Fruit fly (Drosophila melanogaster) whole organism, embryonic: ENCODE data around the gene Phyhd1.

Source experiments
- CG15696 ChIP-seq: fragments of 200-800 bp; sonication (Bioruptor generic); optimal IDR thresholded peaks from 2 replicates; lab custom pipeline; 2019; ENCODE audit warnings: missing biosample characterization, mild to moderate bottlenecking, missing genetic modification characterization, moderate library complexity
- CG17829 ChIP-seq: fragments of 200-800 bp; optimal IDR thresholded peaks from 2 replicates; lab custom pipeline; 2019; ENCODE audit warnings: missing biosample characterization, mild to moderate bottlenecking, missing genetic modification characterization, moderate library complexity
- CG3847 ChIP-seq: fragments of 200-800 bp; sonication (Bioruptor generic); IDR thresholded peaks from 2 replicates; pipeline ENCODE4 v1.3.6; 2022; ENCODE audit warnings: missing biosample characterization, missing genetic modification characterization
- CrebB ChIP-seq: fragments of 200-800 bp; sonication (Bioruptor generic); optimal IDR thresholded peaks from 3 replicates; lab custom pipeline; 2018; ENCODE audit warnings: missing biosample characterization, mild to moderate bottlenecking, missing genetic modification characterization
- ab ChIP-seq: fragments of 200-800 bp; sonication (Bioruptor generic); optimal IDR thresholded peaks from 2 replicates; lab custom pipeline; 2016; ENCODE audit warnings: missing biosample characterization, missing genetic modification characterization
- ci ChIP-seq: fragments of 200-800 bp; sonication (Bioruptor generic); IDR thresholded peaks from 3 replicates; pipeline ENCODE4 v1.3.6; 2022; ENCODE audit warnings: missing biosample characterization, missing genetic modification characterization
- phol ChIP-seq: fragments of 200-800 bp; sonication (Bioruptor generic); optimal IDR thresholded peaks from 3 replicates; lab custom pipeline; 2018; ENCODE audit warnings: missing biosample characterization, mild to moderate bottlenecking, missing genetic modification characterization, moderate library complexity
- shn ChIP-seq: fragments of 200-800 bp; sonication (Bioruptor generic); optimal IDR thresholded peaks from 3 replicates; lab custom pipeline; 2016; ENCODE audit warnings: missing biosample characterization, missing genetic modification characterization
- tin ChIP-seq: fragments of 200-800 bp; sonication (Bioruptor generic); optimal IDR thresholded peaks from 3 replicates; lab custom pipeline; 2016; ENCODE audit warnings: missing biosample characterization, missing genetic modification characterization
- wor ChIP-seq: fragments of 200-800 bp; sonication (Bioruptor generic); IDR thresholded peaks from 2 replicates; pipeline ENCODE4 v1.3.6; 2022; ENCODE audit warnings: missing biosample characterization, missing genetic modification characterization

dm6 chr3R:10639468-10639867 is 41.3 kb downstream of the Phyhd1 start, which contains the start of gene hth:
- TF ChIP-seq CG17829 = no peak
- no peak for TF ChIP-seq CG3847 (GFP tag; lab: Robert Waterston, UW)
- TF ChIP-seq wor (GFP tag; lab: Robert Waterston, UW) = no peak
- no peak for TF ChIP-seq shn (GFP tag; lab: Kevin White, UChicago)
- TF ChIP-seq phol (tag; lab: Kevin White, UChicago) = no peak
- no peak for TF ChIP-seq tin (GFP tag; lab: Kevin White, UChicago)
- TF ChIP-seq ci (GFP tag; lab: Robert Waterston, UW) = no peak
- no peak for TF ChIP-seq CG15696 (tag; lab: Kevin White, UChicago)
- TF ChIP-seq CrebB (tag; lab: Kevin White, UChicago) = no peak
- TF ChIP-seq ab (GFP tag; lab: Kevin White, UChicago) = no peak
